Fruit fly (Drosophila melanogaster): Measurements from ENCODE around the gene AOX4.

- TF ChIP-seq Sox14 (GFP tag; optimal IDR thresholded peaks at IDR 0.05) (peak; percentile 23), Hr39 (GFP tag; optimal IDR thresholded peaks at IDR 0.05) (peak; percentile 42), Blimp-1 (GFP tag; optimal IDR thresholded peaks at IDR 0.05) (no peak), CG1621 (tag; optimal IDR thresholded peaks at IDR 0.05) (no peak), CG16779 (tag; optimal IDR thresholded peaks at IDR 0.05) (no peak), CG15336 (GFP tag; IDR thresholded peaks at IDR 0.05) (no peak), acj6 (GFP tag; optimal IDR thresholded peaks at IDR 0.05) (peak; percentile 27), salr (GFP tag; optimal IDR thresholded peaks at IDR 0.05) (no peak)
Observed at dm6 chr3R:15580719-15581118, 28.1 kb upstream of the AOX4 start.

All from whole organism, prepupa.